Worm (Caenorhabditis elegans) whole organism, early embryonic: ENCODE data around the gene C39B5.5.

ENCODE experiments used
- B0310.2 ChIP-seq: sonication (generic microtip); optimal IDR thresholded peaks from 2 replicates; lab custom pipeline; 2016; ENCODE audit warnings: mild to moderate bottlenecking, missing genetic modification characterization, missing compliant biosample characterization
- F13C5.2 ChIP-seq: sonication (generic microtip); optimal IDR thresholded peaks from 2 replicates; lab custom pipeline; 2017; ENCODE audit warnings: mild to moderate bottlenecking, missing genetic modification characterization, inconsistent platforms, missing compliant biosample characterization
- aly-1 ChIP-seq: sonication (generic microtip); optimal IDR thresholded peaks from 2 replicates; lab custom pipeline; 2016; ENCODE audit warnings: missing genetic modification characterization, missing compliant biosample characterization
- ama-1 ChIP-seq: fragments of 150-350 bp; optimal IDR thresholded peaks from 2 replicates; lab custom pipeline; 2014
- ceh-13 ChIP-seq: fragments of 200-800 bp; sonication (Bioruptor generic); optimal IDR thresholded peaks from 2 replicates; lab custom pipeline; 2018; ENCODE audit warnings: mild to moderate bottlenecking, missing genetic modification characterization, missing compliant biosample characterization
- ceh-36 ChIP-seq: sonication (generic microtip); optimal IDR thresholded peaks from 2 replicates; lab custom pipeline; 2016; ENCODE audit warnings: missing genetic modification characterization, inconsistent platforms, missing compliant biosample characterization
- ets-7 ChIP-seq: sonication (generic microtip); optimal IDR thresholded peaks from 2 replicates; lab custom pipeline; 2016; ENCODE audit warnings: missing genotype, missing genetic modification characterization, missing compliant biosample characterization
- flt-1 ChIP-seq: fragments of 200-800 bp; sonication (Bioruptor generic); IDR thresholded peaks from 2 replicates; pipeline ENCODE4 v1.3.6; 2022; ENCODE audit warnings: missing genetic modification characterization, missing compliant biosample characterization
- hmg-4 ChIP-seq: fragments of 200-800 bp; sonication (Bioruptor generic); optimal IDR thresholded peaks from 2 replicates; lab custom pipeline; 2018; ENCODE audit warnings: mild to moderate bottlenecking, missing genetic modification characterization, missing compliant biosample characterization
- hnd-1 ChIP-seq: sonication (generic microtip); optimal IDR thresholded peaks from 2 replicates; lab custom pipeline; 2016; ENCODE audit warnings: missing genetic modification characterization, missing compliant biosample characterization
- pes-1 ChIP-seq: fragments of 200-800 bp; sonication (Bioruptor generic); IDR thresholded peaks from 2 replicates; pipeline ENCODE4 v1.3.6; 2022; ENCODE audit warnings: missing genetic modification reagents, missing genetic modification characterization, missing compliant biosample characterization
- scrt-1 ChIP-seq: fragments of 200-800 bp; sonication (Bioruptor generic); IDR thresholded peaks from 2 replicates; pipeline ENCODE4 v1.3.6; 2022; ENCODE audit warnings: missing genetic modification characterization, missing compliant biosample characterization
- sea-1 ChIP-seq: fragments of 200-800 bp; sonication (Bioruptor generic); conservative IDR thresholded peaks from 2 replicates; pipeline ENCODE4 v1.3.6; 2022; ENCODE audit warnings: missing genetic modification characterization, missing compliant biosample characterization
- tbx-11 ChIP-seq: fragments of 200-800 bp; sonication (Bioruptor generic); IDR thresholded peaks from 2 replicates; pipeline ENCODE4 v1.3.6; 2022; ENCODE audit warnings: missing genetic modification characterization, missing compliant biosample characterization
- tbx-37 ChIP-seq: fragments of 200-800 bp; sonication (Bioruptor generic); conservative IDR thresholded peaks from 2 replicates; pipeline ENCODE4 v1.3.6; 2022; ENCODE audit warnings: missing genetic modification reagents, missing genetic modification characterization, missing compliant biosample characterization
- tra-4 ChIP-seq: sonication (generic microtip); optimal IDR thresholded peaks from 2 replicates; lab custom pipeline; 2017; ENCODE audit warnings: missing genetic modification characterization, missing compliant biosample characterization

The C39B5.5 gene

ce11 chrIII:2245727-2246126 lies 37.8 kb downstream of the C39B5.5 start, which contains the start of gene srd-67:
TSS of gene srd-67 (minus strand) at chrIII:2245827.
- TF ChIP-seq F13C5.2 (tag; lab: Kevin White, UChicago) (no peak), tra-4 (tag; lab: Kevin White, UChicago) (no peak), sea-1 (GFP tag; lab: Robert Waterston, UW) (no peak), ceh-13 (no peak), ets-7 (no peak), aly-1 (tag; lab: Kevin White, UChicago) (no peak), B0310.2 (no peak), scrt-1 (no peak), tbx-37 (GFP tag; lab: Robert Waterston, UW) (no peak), flt-1 (GFP tag; lab: Robert Waterston, UW) (no peak), pes-1 (no peak)

DNA sequence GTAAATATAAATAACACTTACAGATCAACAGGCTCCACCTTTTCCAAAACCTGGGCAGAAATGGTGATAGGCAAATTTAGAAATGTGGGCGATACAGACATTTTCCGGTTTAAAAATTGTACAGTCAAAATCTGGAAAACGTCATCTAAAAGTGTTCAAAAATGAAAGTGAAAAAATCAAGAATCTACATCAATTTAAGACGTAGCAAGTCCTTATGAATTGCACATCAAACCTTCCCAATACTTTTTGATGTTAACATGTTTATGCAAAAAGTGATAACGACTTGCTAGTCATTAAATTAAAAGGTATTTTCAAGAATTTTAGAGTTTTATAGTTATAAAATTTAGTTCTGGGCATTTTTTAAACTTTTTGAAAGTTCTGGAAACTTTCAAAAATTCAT lies 43.4 kb downstream of the C39B5.5 start, which contains the start of gene fbxa-7:
fbxa-7 (minus strand) TSS at position 101 of the 400 bp plus-strand sequence.
- TF ChIP-seq scrt-1 (no peak), B0310.2 (no peak), hnd-1 (tag; lab: Kevin White, UChicago) (no peak), hmg-4 (GFP tag; lab: Kevin White, UChicago) (no peak), flt-1 (GFP tag; lab: Robert Waterston, UW) (no peak), ceh-13 (no peak)

- no peak for TF ChIP-seq F13C5.2 (tag; lab: Kevin White, UChicago)
- TF ChIP-seq aly-1 (tag; lab: Kevin White, UChicago) = no peak
- TF ChIP-seq flt-1 (GFP tag; lab: Robert Waterston, UW) = no peak
- no peak for TF ChIP-seq hmg-4 (GFP tag; lab: Kevin White, UChicago)
- TF ChIP-seq ceh-36 (tag; lab: Kevin White, UChicago) = no peak
- no peak for TF ChIP-seq ama-1 (lab: Kevin White, UChicago)
Measured at ce11 chrIII:2253027-2253499, 45.1 kb downstream of the C39B5.5 start, which contains the start of gene fbxa-73. TSS of gene fbxa-73 (plus strand) at chrIII:2253449.

ce11 chrIII:2255522-2255921 lies 47.6 kb downstream of the C39B5.5 start, which contains the start of gene fbxa-71:
TSS of gene fbxa-71 (plus strand) at chrIII:2255822.
- TF ChIP-seq scrt-1 = no peak
- TF ChIP-seq sea-1 (GFP tag; lab: Robert Waterston, UW) = no peak
- TF ChIP-seq hnd-1 (tag; lab: Kevin White, UChicago) = no peak
- no peak for TF ChIP-seq ceh-36 (tag; lab: Kevin White, UChicago)
- no peak for TF ChIP-seq pes-1
- TF ChIP-seq hmg-4 (GFP tag; lab: Kevin White, UChicago) = no peak

ce11 chrIII:2258863-2259262 lies 50.9 kb downstream of the C39B5.5 start, which contains the start of gene fbxa-43:
TSS of gene fbxa-43 (minus strand) at chrIII:2258963.
- TF ChIP-seq aly-1 (tag; lab: Kevin White, UChicago) (no peak), tbx-37 (GFP tag; lab: Robert Waterston, UW) (no peak), sea-1 (GFP tag; lab: Robert Waterston, UW) (no peak), tbx-11 (GFP tag; lab: Robert Waterston, UW) (no peak), ceh-36 (tag; lab: Kevin White, UChicago) (no peak), tra-4 (tag; lab: Kevin White, UChicago) (no peak), ama-1 (lab: Kevin White, UChicago) (no peak), hnd-1 (tag; lab: Kevin White, UChicago) (no peak), flt-1 (GFP tag; lab: Robert Waterston, UW) (no peak), pes-1 (no peak)

DNA sequence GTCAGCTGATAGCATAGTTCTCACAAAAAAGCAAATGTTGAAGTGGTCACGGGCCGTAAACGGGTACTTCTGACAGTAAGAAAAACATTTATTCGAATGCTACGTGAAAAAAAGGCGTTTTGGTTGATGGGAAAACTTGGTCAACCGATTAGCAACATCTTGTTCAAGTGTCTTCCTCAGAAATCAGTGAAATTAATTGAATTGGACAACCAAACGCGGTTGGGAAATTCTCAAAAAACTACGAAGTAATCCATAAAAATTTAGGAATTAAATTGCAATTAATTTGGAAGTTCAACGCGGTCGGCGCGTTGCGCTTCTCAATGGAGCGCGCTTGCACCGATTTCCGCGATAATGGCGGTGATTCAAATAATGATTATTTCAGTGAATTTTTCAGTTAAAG lies 51.4 kb downstream of the C39B5.5 start:
- TF ChIP-seq tbx-37 (GFP tag; lab: Robert Waterston, UW) = no peak
- no peak for TF ChIP-seq F13C5.2 (tag; lab: Kevin White, UChicago)
- no peak for TF ChIP-seq hnd-1 (tag; lab: Kevin White, UChicago)
- no peak for TF ChIP-seq hmg-4 (GFP tag; lab: Kevin White, UChicago)
- TF ChIP-seq scrt-1 = no peak
